Worm (Caenorhabditis elegans) whole organism, L4/young adult: ENCODE data around the gene cfap-20.

Experiments used
- W03F9.2 ChIP-seq: fragments of 150-350 bp; optimal IDR thresholded peaks from 2 replicates; lab custom pipeline; 2014; ENCODE audit warnings: missing biosample characterization, missing genetic modification characterization
- dao-5 ChIP-seq: sonication (generic microtip); optimal IDR thresholded peaks from 2 replicates; lab custom pipeline; 2016; ENCODE audit warnings: missing genotype, missing genetic modification characterization, moderate library complexity, missing compliant biosample characterization
- him-1 ChIP-seq: sonication (generic microtip); optimal IDR thresholded peaks from 2 replicates; lab custom pipeline; 2016; ENCODE audit warnings: missing genotype, missing genetic modification reagents, missing genetic modification characterization, missing compliant biosample characterization

Gene cfap-20

ce11 chrIII:3543071-3543470 lies 5.8 kb upstream of the cfap-20 start:
- TF ChIP-seq him-1 (no peak), W03F9.2 (tag; lab: Kevin White, UChicago) (no peak), dao-5 (tag; lab: Kevin White, UChicago) (no peak)

- TF ChIP-seq dao-5 (tag; lab: Kevin White, UChicago) (no peak), him-1 (peak; percentile 9), W03F9.2 (tag; lab: Kevin White, UChicago) (no peak)
These were observed 4.8 kb upstream of the cfap-20 start for ce11 chrIII:3542105-3542504.

- TF ChIP-seq him-1 (no peak), dao-5 (tag; lab: Kevin White, UChicago) (no peak), W03F9.2 (tag; lab: Kevin White, UChicago) (no peak)
These were observed 4.2 kb upstream of the cfap-20 start, which contains the start of gene ben-1 for ce11 chrIII:3541539-3541938. ben-1 (minus strand) TSS chrIII:3541639.

- no peak for TF ChIP-seq dao-5 (tag; lab: Kevin White, UChicago)
- no peak for TF ChIP-seq W03F9.2 (tag; lab: Kevin White, UChicago)
These were observed 3.8 kb upstream of the cfap-20 start for ce11 chrIII:3541093-3541492.

- TF ChIP-seq dao-5 (tag; lab: Kevin White, UChicago) = no peak
- TF ChIP-seq W03F9.2 (tag; lab: Kevin White, UChicago) = peak; percentile 76
- TF ChIP-seq him-1 = no peak
These were observed 3.1 kb upstream of the cfap-20 start for ce11 chrIII:3540424-3540823.

ce11 chrIII:3539499-3539898 lies 2.2 kb upstream of the cfap-20 start:
- no peak for TF ChIP-seq W03F9.2 (tag; lab: Kevin White, UChicago)
- TF ChIP-seq dao-5 (tag; lab: Kevin White, UChicago) = no peak
- no peak for TF ChIP-seq him-1

- no peak for TF ChIP-seq him-1
- no peak for TF ChIP-seq W03F9.2 (tag; lab: Kevin White, UChicago)
- TF ChIP-seq dao-5 (tag; lab: Kevin White, UChicago) = no peak
These were observed 3.1 kb downstream of the cfap-20 start for ce11 chrIII:3534185-3534584.

- TF ChIP-seq dao-5 (tag; lab: Kevin White, UChicago) (no peak), him-1 (peak; percentile 35)
These were observed 5.3 kb downstream of the cfap-20 start for ce11 chrIII:3532035-3532434.

- TF ChIP-seq him-1 (no peak), dao-5 (tag; lab: Kevin White, UChicago) (no peak), W03F9.2 (tag; lab: Kevin White, UChicago) (no peak)
These were observed 7.5 kb downstream of the cfap-20 start, which contains the start of gene pitp-1 for ce11 chrIII:3529744-3530208. pitp-1 (minus strand) TSS chrIII:3529794.

ce11 chrIII:3528342-3528741 lies 9.0 kb downstream of the cfap-20 start, which contains the start of gene rpl-37:
rpl-37 (plus strand) TSS chrIII:3528642.
- no peak for TF ChIP-seq W03F9.2 (tag; lab: Kevin White, UChicago)
- no peak for TF ChIP-seq him-1
- no peak for TF ChIP-seq dao-5 (tag; lab: Kevin White, UChicago)

ce11 chrIII:3523363-3523762 lies 13.9 kb downstream of the cfap-20 start:
- TF ChIP-seq dao-5 (tag; lab: Kevin White, UChicago) (no peak), W03F9.2 (tag; lab: Kevin White, UChicago) (no peak), him-1 (no peak)

- TF ChIP-seq him-1 (no peak), W03F9.2 (tag; lab: Kevin White, UChicago) (peak; percentile 11)
These were observed 16.9 kb downstream of the cfap-20 start for ce11 chrIII:3520417-3520816.

ce11 chrIII:3519505-3519904 lies 17.8 kb downstream of the cfap-20 start, which contains the start of gene hmit-1.3:
hmit-1.3 (minus strand) TSS chrIII:3519607.
- TF ChIP-seq dao-5 (tag; lab: Kevin White, UChicago) = no peak
- no peak for TF ChIP-seq W03F9.2 (tag; lab: Kevin White, UChicago)
- TF ChIP-seq him-1 = no peak

ce11 chrIII:3511808-3512207 lies 25.5 kb downstream of the cfap-20 start:
- no peak for TF ChIP-seq him-1

- TF ChIP-seq W03F9.2 (tag; lab: Kevin White, UChicago) (peak; percentile 82), dao-5 (tag; lab: Kevin White, UChicago) (no peak)
These were observed 27.4 kb downstream of the cfap-20 start, which contains the start of the genes M01F1.4 and mrpl-35 for ce11 chrIII:3509908-3510307. M01F1.4 (minus strand) TSS chrIII:3510033. mrpl-35 (plus strand) TSS chrIII:3510237.
